Fruit fly (Drosophila melanogaster): ENCODE measurements around the gene gpp.

DNA sequence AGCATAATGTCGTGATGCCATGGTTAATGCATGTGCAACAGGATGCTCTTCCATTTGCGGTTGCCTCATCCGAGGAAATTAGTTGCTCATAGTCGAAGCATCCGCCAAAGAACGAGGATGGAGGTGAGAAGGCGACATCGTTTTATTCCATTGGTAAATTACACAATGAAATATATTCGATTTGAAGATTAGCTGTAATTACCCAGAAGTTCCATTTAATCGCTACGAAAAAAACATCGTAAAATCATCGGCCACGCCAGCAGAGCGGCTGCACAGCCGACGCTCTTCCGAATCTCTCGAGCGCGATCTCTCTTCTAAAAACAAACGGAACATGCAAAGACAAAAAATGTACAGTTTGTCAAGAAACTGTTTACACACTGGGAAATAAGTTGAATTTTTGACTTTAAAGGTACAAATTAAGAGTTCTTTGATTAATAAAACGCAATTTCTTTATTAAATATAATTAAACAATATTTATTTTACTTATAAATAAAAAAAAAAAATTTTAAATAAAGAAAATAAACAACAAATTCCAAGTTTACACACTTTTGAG is 54.0 kb downstream of the gpp start:
- no peak for TF ChIP-seq CG8478 (optimal IDR thresholded peaks at IDR 0.05)
- no peak for TF ChIP-seq CTCF (optimal IDR thresholded peaks at IDR 0.05)
